Fruit fly (Drosophila melanogaster): ENCODE results near the gene CG1578.

CG1578 gene

dm6 chrX:11828336-11829007, 12.1 kb upstream of the CG1578 start (continued):
- TF ChIP-seq CG13296 (GFP tag; optimal IDR thresholded peaks at IDR 0.05) = no peak
- TF ChIP-seq CG14860 (GFP tag; IDR thresholded peaks at IDR 0.05; ENCODE audit: partially characterized antibody) = peak; percentile 78
- TF ChIP-seq CG9797 (GFP tag; optimal IDR thresholded peaks at IDR 0.05) = no peak
- TF ChIP-seq MBD-R2 (GFP tag; IDR thresholded peaks at IDR 0.05) = no peak
- TF ChIP-seq HLH4C (GFP tag; IDR thresholded peaks at IDR 0.05; ENCODE audit: partially characterized antibody) = peak; percentile 85
- TF ChIP-seq da (GFP tag; optimal IDR thresholded peaks at IDR 0.05) = no peak
- no peak for TF ChIP-seq corto (GFP tag; optimal IDR thresholded peaks at IDR 0.05)
- no peak for TF ChIP-seq mam (GFP tag; optimal IDR thresholded peaks at IDR 0.05)
- TF ChIP-seq CG13775 (GFP tag; optimal IDR thresholded peaks at IDR 0.05) = no peak
- TF ChIP-seq Hr51 (GFP tag; optimal IDR thresholded peaks at IDR 0.05) = no peak
- no peak for TF ChIP-seq CG15011 (GFP tag; optimal IDR thresholded peaks at IDR 0.05)
- TF ChIP-seq Adf1 (GFP tag; IDR thresholded peaks at IDR 0.05) = no peak
- TF ChIP-seq Poxn (GFP tag; IDR thresholded peaks at IDR 0.05) = no peak

dm6 chrX:11823003-11823402, 6.7 kb upstream of the CG1578 start:
- peak; percentile 77 for TF ChIP-seq ATbp (GFP tag; optimal IDR thresholded peaks at IDR 0.05)
- no peak for TF ChIP-seq ap (GFP tag; IDR thresholded peaks at IDR 0.05)
- TF ChIP-seq Fer1 (GFP tag; optimal IDR thresholded peaks at IDR 0.05) = peak; percentile 22
- peak; percentile 34 for TF ChIP-seq CG3163 (GFP tag; optimal IDR thresholded peaks at IDR 0.05)
- TF ChIP-seq NC2α (GFP tag; optimal IDR thresholded peaks at IDR 0.05) = no peak
- TF ChIP-seq Poxn (GFP tag; IDR thresholded peaks at IDR 0.05) = no peak
- peak; percentile 32 for TF ChIP-seq CG18262 (tag; optimal IDR thresholded peaks at IDR 0.05)
- peak; percentile 29 for TF ChIP-seq CG13424 (tag; optimal IDR thresholded peaks at IDR 0.05)
- peak; percentile 60 for TF ChIP-seq MTF-1 (GFP tag; optimal IDR thresholded peaks at IDR 0.05; ENCODE audit: borderline replicate concordance)
- TF ChIP-seq nerfin-1 (tag; optimal IDR thresholded peaks at IDR 0.05) = peak; percentile 27
- peak; percentile 6 for TF ChIP-seq CG15696 (tag; optimal IDR thresholded peaks at IDR 0.05)
- TF ChIP-seq hbn (GFP tag; IDR thresholded peaks at IDR 0.05; ENCODE audit: partially characterized antibody) = no peak
- no peak for TF ChIP-seq bigmax (GFP tag; optimal IDR thresholded peaks at IDR 0.05)
- peak; percentile 77 for TF ChIP-seq fd64A (GFP tag; optimal IDR thresholded peaks at IDR 0.05)
- peak; percentile 51 for TF ChIP-seq CG6254 (GFP tag; optimal IDR thresholded peaks at IDR 0.05)
- peak; percentile 33 for TF ChIP-seq CG33557 (GFP tag; optimal IDR thresholded peaks at IDR 0.05)
- TF ChIP-seq CG33213 (GFP tag; optimal IDR thresholded peaks at IDR 0.05) = peak; percentile 10
- peak; percentile 27 for TF ChIP-seq Spps (tag; optimal IDR thresholded peaks at IDR 0.05)
- peak; percentile 80 for TF ChIP-seq CG4707 (GFP tag; optimal IDR thresholded peaks at IDR 0.05)
- TF ChIP-seq Asciz (GFP tag; optimal IDR thresholded peaks at IDR 0.05) = peak; percentile 70
- peak; percentile 10 for TF ChIP-seq CG9727 (GFP tag; optimal IDR thresholded peaks at IDR 0.05)
- no peak for TF ChIP-seq sqz (GFP tag; optimal IDR thresholded peaks at IDR 0.05)
- no peak for TF ChIP-seq D (optimal IDR thresholded peaks at IDR 0.05)
- peak; percentile 43 for TF ChIP-seq D (GFP tag; optimal IDR thresholded peaks at IDR 0.05)
- TF ChIP-seq NC2β (GFP tag; optimal IDR thresholded peaks at IDR 0.05) = peak; percentile 43
- 0 out of 2 replicates have a peak, but pooled peaks have one; percentile 15 for TF ChIP-seq chm (GFP tag; IDR thresholded peaks at IDR 0.05)
- TF ChIP-seq Six4 (GFP tag; optimal IDR thresholded peaks at IDR 0.05) = peak; percentile 10
- TF ChIP-seq ci (GFP tag; IDR thresholded peaks at IDR 0.05) = peak; percentile 69; the same call in 2 of the 3 replicates
- TF ChIP-seq CG17912 (GFP tag; optimal IDR thresholded peaks at IDR 0.05) = peak; percentile 67
- no peak for TF ChIP-seq E2f2 (GFP tag; IDR thresholded peaks at IDR 0.05)
- peak; percentile 15 for TF ChIP-seq CG8924 (tag; optimal IDR thresholded peaks at IDR 0.05)
- TF ChIP-seq CG15601 (tag; optimal IDR thresholded peaks at IDR 0.05) = peak; percentile 61
- peak; percentile 30; the same call in 1 of the 2 replicates for TF ChIP-seq Xrp1 (GFP tag; IDR thresholded peaks at IDR 0.05)
- TF ChIP-seq kah (GFP tag; optimal IDR thresholded peaks at IDR 0.05) = peak; percentile 24
- TF ChIP-seq HLH3B (GFP tag; IDR thresholded peaks at IDR 0.05) = 0 out of 2 replicates have a peak, but pooled peaks have one; percentile 21
- no peak for TF ChIP-seq sens-2 (GFP tag; IDR thresholded peaks at IDR 0.05)

All from whole organism, embryonic.